Worm (Caenorhabditis elegans) whole organism, late embryonic: ENCODE data around the gene ver-3.

Source experiments
- T23F11.4 ChIP-seq: fragments of 200-800 bp; sonication (Bioruptor generic); optimal IDR thresholded peaks from 2 replicates; lab custom pipeline; 2018; ENCODE audit warnings: mild to moderate bottlenecking, missing genetic modification characterization, missing compliant biosample characterization
- hlh-30 ChIP-seq: sonication (generic microtip); optimal IDR thresholded peaks from 2 replicates; lab custom pipeline; 2017; ENCODE audit warnings: antibody characterized with exemption, missing genetic modification characterization, missing compliant biosample characterization; ENCODE audit not compliant: insufficient read depth
- npax-4 ChIP-seq: sonication (generic microtip); optimal IDR thresholded peaks from 2 replicates; lab custom pipeline; 2016; ENCODE audit warnings: missing genetic modification characterization, missing compliant biosample characterization
- rnt-1 ChIP-seq: sonication (generic microtip); optimal IDR thresholded peaks from 2 replicates; lab custom pipeline; 2016; ENCODE audit warnings: missing genetic modification characterization, missing compliant biosample characterization

ce11 chrX:11034430-11035117, 42.3 kb downstream of the ver-3 start:
- TF ChIP-seq rnt-1 (tag; lab: Kevin White, UChicago) (no peak), T23F11.4 (GFP tag; lab: Kevin White, UChicago) (no peak), hlh-30 (tag; lab: Kevin White, UChicago) (no peak), npax-4 (no peak)
